Fruit fly (Drosophila melanogaster): ENCODE results near the gene CG13693.

CG13693 gene

dm6 chr2L:271553-271952, 39.3 kb downstream of the CG13693 start, which contains the start of gene Dus1:
TSS of gene Dus1 (minus strand) at chr2L:271744.
- no peak for TF ChIP-seq ey (GFP tag; optimal IDR thresholded peaks at IDR 0.05)
- no peak for TF ChIP-seq CG9705 (GFP tag; optimal IDR thresholded peaks at IDR 0.05)
- no peak for TF ChIP-seq N (GFP tag; optimal IDR thresholded peaks at IDR 0.05)
- TF ChIP-seq woc (GFP tag; optimal IDR thresholded peaks at IDR 0.05): no peak
- no peak for TF ChIP-seq Sp1 (GFP tag; optimal IDR thresholded peaks at IDR 0.05)
- TF ChIP-seq Dfd (GFP tag; optimal IDR thresholded peaks at IDR 0.05): no peak

dm6 chr2L:273603-274002, 41.3 kb downstream of the CG13693 start, which contains the start of the genes mbm and CG11555:
TSS of gene mbm (minus strand) at chr2L:273715.
TSS of gene CG11555 (plus strand) at chr2L:273836.
- TF ChIP-seq Myc (optimal IDR thresholded peaks at IDR 0.05): peak; percentile 94
- TF ChIP-seq Rel (GFP tag; optimal IDR thresholded peaks at IDR 0.05): no peak
- TF ChIP-seq Rel (tag; optimal IDR thresholded peaks at IDR 0.05): peak; percentile 6
- TF ChIP-seq HLH106 (tag; optimal IDR thresholded peaks at IDR 0.05): peak; percentile 56
- TF ChIP-seq Hr83 (GFP tag; optimal IDR thresholded peaks at IDR 0.05; ENCODE audit: poor library complexity, severe bottlenecking): no peak
- TF ChIP-seq tai (GFP tag; optimal IDR thresholded peaks at IDR 0.05): no peak
- no peak for TF ChIP-seq sage (GFP tag; optimal IDR thresholded peaks at IDR 0.05)
- TF ChIP-seq Sp1 (GFP tag; optimal IDR thresholded peaks at IDR 0.05): peak; percentile 40

dm6 chr2L:277122-277671, 44.9 kb downstream of the CG13693 start, which contains the start of gene smo:
TSS of gene smo (plus strand) at chr2L:277582.
- peak; percentile 49 for TF ChIP-seq Hr83 (GFP tag; optimal IDR thresholded peaks at IDR 0.05; ENCODE audit: poor library complexity, severe bottlenecking)
- TF ChIP-seq ey (GFP tag; optimal IDR thresholded peaks at IDR 0.05): peak; percentile 25
- peak; percentile 5 for TF ChIP-seq Jra (GFP tag; optimal IDR thresholded peaks at IDR 0.05)
- no peak for TF ChIP-seq sv (GFP tag; optimal IDR thresholded peaks at IDR 0.05)
- TF ChIP-seq Mio (GFP tag; optimal IDR thresholded peaks at IDR 0.05): no peak
- TF ChIP-seq OdsH (GFP tag; optimal IDR thresholded peaks at IDR 0.05): no peak
- TF ChIP-seq dl (GFP tag; optimal IDR thresholded peaks at IDR 0.05; ENCODE audit: insufficient read depth in 1 of 2, partially characterized antibody in 2 of 2): no peak
- TF ChIP-seq Myc (optimal IDR thresholded peaks at IDR 0.05): peak; percentile 46
- no peak for TF ChIP-seq CrebA (GFP tag; optimal IDR thresholded peaks at IDR 0.05; ENCODE audit: borderline replicate concordance)
- TF ChIP-seq HLH106 (tag; optimal IDR thresholded peaks at IDR 0.05): peak; percentile 7
- no peak for TF ChIP-seq pan (optimal IDR thresholded peaks at IDR 0.05)
- no peak for TF ChIP-seq Hr78 (GFP tag; optimal IDR thresholded peaks at IDR 0.05)
- no peak for TF ChIP-seq Rel (GFP tag; optimal IDR thresholded peaks at IDR 0.05)
- TF ChIP-seq Rel (tag; optimal IDR thresholded peaks at IDR 0.05): peak; percentile 87

- no peak for TF ChIP-seq fru (GFP tag; optimal IDR thresholded peaks at IDR 0.05)
- no peak for TF ChIP-seq OdsH (GFP tag; optimal IDR thresholded peaks at IDR 0.05)
These were observed 45.8 kb downstream of the CG13693 start, which contains the start of gene CG17078 for dm6 chr2L:278134-278533. TSS of gene CG17078 (minus strand) at chr2L:278234.

- TF ChIP-seq brk (GFP tag; optimal IDR thresholded peaks at IDR 0.05): no peak
- TF ChIP-seq HLH106 (tag; optimal IDR thresholded peaks at IDR 0.05): peak; percentile 36
- TF ChIP-seq Hnf4 (GFP tag; optimal IDR thresholded peaks at IDR 0.05): peak; percentile 60
- TF ChIP-seq foxo (GFP tag; optimal IDR thresholded peaks at IDR 0.05): peak in 1 of 2 experiments; percentile 15
- TF ChIP-seq lola (GFP tag; optimal IDR thresholded peaks at IDR 0.05): no peak
- peak; percentile 8 for TF ChIP-seq OdsH (GFP tag; optimal IDR thresholded peaks at IDR 0.05)
- peak; percentile 45 for TF ChIP-seq Sp1 (GFP tag; optimal IDR thresholded peaks at IDR 0.05)
- peak; percentile 97 for TF ChIP-seq Dif (GFP tag; optimal IDR thresholded peaks at IDR 0.05; ENCODE audit: partially characterized antibody)
- peak; percentile 25 for TF ChIP-seq sv (GFP tag; optimal IDR thresholded peaks at IDR 0.05)
- TF ChIP-seq Hr83 (GFP tag; optimal IDR thresholded peaks at IDR 0.05; ENCODE audit: poor library complexity, severe bottlenecking): peak; percentile 37
- TF ChIP-seq psq (GFP tag; optimal IDR thresholded peaks at IDR 0.05): peak; percentile 78
- TF ChIP-seq Rel (GFP tag; optimal IDR thresholded peaks at IDR 0.05): no peak
- peak; percentile 17 for TF ChIP-seq Rel (tag; optimal IDR thresholded peaks at IDR 0.05)
- TF ChIP-seq Vsx2 (GFP tag; optimal IDR thresholded peaks at IDR 0.05; ENCODE audit: partially characterized antibody): peak; percentile 99
- no peak for TF ChIP-seq jim (GFP tag; optimal IDR thresholded peaks at IDR 0.05)
- TF ChIP-seq tai (GFP tag; optimal IDR thresholded peaks at IDR 0.05): no peak
- peak; percentile 86 for TF ChIP-seq Myc (optimal IDR thresholded peaks at IDR 0.05)
- peak; percentile 65 to 92 for TF ChIP-seq dl (GFP tag; optimal IDR thresholded peaks at IDR 0.05; ENCODE audit: insufficient read depth in 1 of 2, partially characterized antibody in 2 of 2)
- peak; percentile 14 for TF ChIP-seq ey (GFP tag; optimal IDR thresholded peaks at IDR 0.05)
- no peak for TF ChIP-seq N (GFP tag; optimal IDR thresholded peaks at IDR 0.05)
These were observed 50.8 kb downstream of the CG13693 start, which contains the start of gene CG11601 for dm6 chr2L:283071-283482. TSS of gene CG11601 (minus strand) at chr2L:283269.

All from whole organism, wandering third instar larva.